Fruit fly (Drosophila melanogaster) whole organism, prepupa: ENCODE measurements around the gene Rad60.

Source experiments
- Blimp-1 ChIP-seq: fragments of 200-800 bp; sonication (Bioruptor generic); optimal IDR thresholded peaks from 3 replicates; lab custom pipeline; 2017; ENCODE audit warnings: missing biosample characterization, missing genetic modification characterization, mild to moderate bottlenecking, moderate library complexity, missing genetic modification reagents
- CG10669 ChIP-seq: fragments of 200-800 bp; sonication (Bioruptor generic); optimal IDR thresholded peaks from 3 replicates; lab custom pipeline; 2018; ENCODE audit warnings: missing biosample characterization, mild to moderate bottlenecking, missing genetic modification characterization, moderate library complexity
- CG3032 ChIP-seq: fragments of 200-800 bp; optimal IDR thresholded peaks from 2 replicates; lab custom pipeline; 2019; ENCODE audit warnings: missing biosample characterization, mild to moderate bottlenecking, missing genetic modification characterization, moderate library complexity
- CG31627 ChIP-seq: fragments of 200-800 bp; sonication (Bioruptor generic); optimal IDR thresholded peaks from 3 replicates; lab custom pipeline; 2016; ENCODE audit warnings: missing biosample characterization, missing genetic modification characterization
- CG32006 ChIP-seq: fragments of 200-800 bp; sonication (Bioruptor generic); optimal IDR thresholded peaks from 3 replicates; lab custom pipeline; 2017; ENCODE audit warnings: missing biosample characterization, mild to moderate bottlenecking, missing genetic modification characterization
- CG34406 ChIP-seq: fragments of 200-800 bp; sonication (Bioruptor generic); optimal IDR thresholded peaks from 3 replicates; lab custom pipeline; 2016; ENCODE audit warnings: missing biosample characterization, missing genetic modification characterization
- CG4318 ChIP-seq: fragments of 200-800 bp; sonication (Bioruptor generic); optimal IDR thresholded peaks from 3 replicates; lab custom pipeline; 2017; ENCODE audit warnings: missing biosample characterization, mild to moderate bottlenecking, missing genetic modification characterization
- CG6163 ChIP-seq: fragments of 200-800 bp; sonication (Bioruptor generic); IDR thresholded peaks from 3 replicates; pipeline ENCODE4 v1.3.6; 2022; ENCODE audit warnings: missing biosample characterization, missing genetic modification characterization
- CG6792 ChIP-seq: fragments of 200-800 bp; sonication (Bioruptor generic); optimal IDR thresholded peaks from 3 replicates; lab custom pipeline; 2016; ENCODE audit warnings: missing biosample characterization, missing genetic modification characterization
- CG6854 ChIP-seq: fragments of 200-800 bp; sonication (Bioruptor generic); optimal IDR thresholded peaks from 2 replicates; lab custom pipeline; 2017; ENCODE audit warnings: missing biosample characterization, mild to moderate bottlenecking, missing genetic modification characterization
- CG7368 ChIP-seq: fragments of 200-800 bp; sonication (Bioruptor generic); optimal IDR thresholded peaks from 3 replicates; lab custom pipeline; 2016; ENCODE audit warnings: missing biosample characterization, missing genetic modification characterization
- CG8119 ChIP-seq: fragments of 200-800 bp; sonication (Bioruptor generic); IDR thresholded peaks from 3 replicates; pipeline ENCODE4 v1.3.6; 2022; ENCODE audit warnings: missing biosample characterization, missing genetic modification characterization
- CG8319 ChIP-seq: fragments of 200-800 bp; sonication (Bioruptor generic); optimal IDR thresholded peaks from 3 replicates; lab custom pipeline; 2016; ENCODE audit warnings: missing biosample characterization, missing genetic modification characterization
- CG8632 ChIP-seq: fragments of 200-800 bp; sonication (Bioruptor generic); optimal IDR thresholded peaks from 3 replicates; lab custom pipeline; 2016; ENCODE audit warnings: missing biosample characterization, missing genetic modification characterization
- CG9139 ChIP-seq: fragments of 200-800 bp; sonication (Bioruptor generic); optimal IDR thresholded peaks from 3 replicates; lab custom pipeline; 2017; ENCODE audit warnings: missing biosample characterization, mild to moderate bottlenecking, missing genetic modification characterization
- Eip78C ChIP-seq: fragments of 200-800 bp; sonication (Bioruptor generic); peaks from one replicate; lab custom pipeline; 2016; ENCODE audit warnings: missing biosample characterization, missing genetic modification characterization
- Eip93F ChIP-seq: fragments of 200-800 bp; sonication (Bioruptor generic); optimal IDR thresholded peaks from 2 replicates; lab custom pipeline; 2016; ENCODE audit warnings: missing biosample characterization, mild to moderate bottlenecking, missing genetic modification characterization
- Ets21C ChIP-seq: fragments of 200-800 bp; sonication (Bioruptor generic); optimal IDR thresholded peaks from 3 replicates; lab custom pipeline; 2016; ENCODE audit warnings: missing biosample characterization, missing genetic modification characterization
- Ets96B ChIP-seq: fragments of 200-800 bp; optimal IDR thresholded peaks from 2 replicates; lab custom pipeline; 2019; ENCODE audit warnings: missing biosample characterization, mild to moderate bottlenecking, missing genetic modification characterization, moderate library complexity
- Gug ChIP-seq: fragments of 200-800 bp; sonication (Bioruptor generic); IDR thresholded peaks from 2 replicates; pipeline ENCODE4 v1.3.6; 2022; ENCODE audit warnings: missing biosample characterization, missing genetic modification characterization
- Hr38 ChIP-seq: sonication (Bioruptor generic); optimal IDR thresholded peaks from 2 replicates; lab custom pipeline; 2016; ENCODE audit warnings: missing biosample characterization, missing genetic modification characterization
- Hr39 ChIP-seq: fragments of 200-800 bp; sonication (Bioruptor generic); optimal IDR thresholded peaks from 2 replicates; lab custom pipeline; 2016; ENCODE audit warnings: missing biosample characterization, missing genetic modification characterization
- Hr4 ChIP-seq: fragments of 200-800 bp; sonication (Bioruptor generic); optimal IDR thresholded peaks from 3 replicates; lab custom pipeline; 2016; ENCODE audit warnings: missing biosample characterization, missing genetic modification characterization
- OdsH ChIP-seq: fragments of 200-800 bp; sonication (Bioruptor generic); optimal IDR thresholded peaks from 3 replicates; lab custom pipeline; 2016; ENCODE audit warnings: missing biosample characterization, missing genetic modification characterization
- Smox ChIP-seq: fragments of 200-800 bp; sonication (Bioruptor generic); optimal IDR thresholded peaks from 3 replicates; lab custom pipeline; 2016; ENCODE audit warnings: missing biosample characterization, missing genetic modification characterization
- Sox15 ChIP-seq: fragments of 200-800 bp; sonication (Bioruptor generic); optimal IDR thresholded peaks from 3 replicates; lab custom pipeline; 2016; ENCODE audit warnings: missing biosample characterization, missing genetic modification characterization
- achi ChIP-seq: fragments of 200-800 bp; sonication (Bioruptor generic); optimal IDR thresholded peaks from 3 replicates; lab custom pipeline; 2016; ENCODE audit warnings: missing biosample characterization, missing genetic modification characterization
- cyc ChIP-seq: fragments of 200-800 bp; sonication (Bioruptor generic); optimal IDR thresholded peaks from 3 replicates; lab custom pipeline; 2016; ENCODE audit warnings: missing biosample characterization, missing genetic modification characterization
- dac ChIP-seq: fragments of 200-800 bp; sonication (Bioruptor generic); optimal IDR thresholded peaks from 2 replicates; lab custom pipeline; 2017; ENCODE audit warnings: missing biosample characterization, mild to moderate bottlenecking, missing genetic modification characterization
- eg ChIP-seq: fragments of 200-800 bp; sonication (Bioruptor generic); IDR thresholded peaks from 3 replicates; pipeline ENCODE4 v1.3.6; 2022; ENCODE audit warnings: missing biosample characterization, missing genetic modification characterization
- esn ChIP-seq: fragments of 200-800 bp; sonication (Bioruptor generic); optimal IDR thresholded peaks from 2 replicates; lab custom pipeline; 2016; ENCODE audit warnings: missing biosample characterization, mild to moderate bottlenecking, missing genetic modification characterization, moderate library complexity
- fd59A ChIP-seq: fragments of 200-800 bp; sonication (Bioruptor generic); optimal IDR thresholded peaks from 2 replicates; lab custom pipeline; 2017; ENCODE audit warnings: missing biosample characterization, mild to moderate bottlenecking, missing genetic modification characterization, missing genetic modification reagents
- fd85E ChIP-seq: fragments of 200-800 bp; sonication (Bioruptor generic); optimal IDR thresholded peaks from 3 replicates; lab custom pipeline; 2016; ENCODE audit warnings: missing biosample characterization, missing genetic modification characterization
- fkh ChIP-seq: fragments of 200-800 bp; sonication (Bioruptor generic); optimal IDR thresholded peaks from 3 replicates; lab custom pipeline; 2017; ENCODE audit warnings: missing biosample characterization, mild to moderate bottlenecking, missing genetic modification characterization, moderate library complexity
- lz ChIP-seq: fragments of 200-800 bp; sonication (Bioruptor generic); optimal IDR thresholded peaks from 3 replicates; lab custom pipeline; 2016; ENCODE audit warnings: missing biosample characterization, missing genetic modification characterization
- pdm3 ChIP-seq: fragments of 200-800 bp; sonication (Bioruptor generic); optimal IDR thresholded peaks from 3 replicates; lab custom pipeline; 2016; ENCODE audit warnings: missing biosample characterization, missing genetic modification characterization
- salr ChIP-seq, 2 experiments: fragments of 200-800 bp; sonication (Bioruptor generic); optimal IDR thresholded peaks; 3 replicates each; lab custom pipeline; 2016 to 2018; ENCODE audit warnings: missing biosample characterization in 2 of 2, missing genetic modification characterization in 2 of 2, mild to moderate bottlenecking in 1 of 2
- svp ChIP-seq: fragments of 200-800 bp; sonication (Bioruptor generic); peaks from one replicate; lab custom pipeline; 2016; ENCODE audit warnings: missing biosample characterization, missing genetic modification characterization
- topi ChIP-seq: fragments of 200-800 bp; sonication (Bioruptor generic); optimal IDR thresholded peaks from 3 replicates; lab custom pipeline; 2016; ENCODE audit warnings: missing biosample characterization, missing genetic modification characterization

The Rad60 gene

DNA sequence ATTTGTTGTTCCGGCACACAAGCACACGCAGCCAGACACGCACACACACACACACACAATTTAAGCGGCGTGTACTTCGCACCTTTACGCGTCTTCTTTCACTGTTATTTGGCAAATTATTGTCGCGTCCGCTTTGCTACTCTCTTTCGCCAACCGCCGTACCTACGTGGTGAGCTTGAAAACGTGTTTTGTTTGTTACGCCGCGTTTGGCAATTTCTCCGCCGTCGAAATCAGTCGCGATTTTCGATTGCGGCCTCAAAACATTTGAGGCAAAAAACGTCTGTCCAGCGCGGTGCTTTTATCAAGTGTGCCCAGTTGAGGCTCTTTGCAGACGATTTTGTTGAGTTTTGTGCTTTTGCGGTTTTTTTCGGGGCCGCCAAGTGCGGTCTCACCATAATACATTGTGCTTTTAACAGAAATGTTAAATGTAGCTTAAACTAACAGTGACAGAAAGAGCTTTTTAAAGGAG, 29.6 kb downstream of the Rad60 start (continued):
- TF ChIP-seq Blimp-1 (GFP tag; lab: Kevin White, UChicago), result peak; percentile 30
- TF ChIP-seq CG6163, result peak; percentile 56; the same call in 2 of the 3 replicates
- TF ChIP-seq fd85E (GFP tag; lab: Kevin White, UChicago), result peak; percentile 51
- no peak for TF ChIP-seq pdm3 (GFP tag; lab: Kevin White, UChicago)
- peak; percentile 5; the same call in 1 of the 3 replicates for TF ChIP-seq eg (GFP tag; lab: Robert Waterston, UW)
- TF ChIP-seq achi (GFP tag; lab: Kevin White, UChicago), result peak; percentile 7
- peak; percentile 10 for TF ChIP-seq lz (GFP tag; lab: Kevin White, UChicago)
- TF ChIP-seq Eip93F (GFP tag; lab: Kevin White, UChicago), result peak; percentile 73
- TF ChIP-seq CG4318 (GFP tag; lab: Kevin White, UChicago), result no peak
- no peak for TF ChIP-seq Smox
- TF ChIP-seq Eip78C, result peak; percentile 59
- TF ChIP-seq Hr38 (GFP tag; lab: Kevin White, UChicago), result no peak
- no peak for TF ChIP-seq cyc (GFP tag; lab: Kevin White, UChicago)
- no peak for TF ChIP-seq OdsH (GFP tag; lab: Kevin White, UChicago)
- no peak for TF ChIP-seq Gug (GFP tag; lab: Robert Waterston, UW)
- TF ChIP-seq Ets21C (GFP tag; lab: Kevin White, UChicago), result no peak
- peak; percentile 23 for TF ChIP-seq topi (GFP tag; lab: Kevin White, UChicago)
- TF ChIP-seq, all 60 proteins: peak for 27

DNA sequence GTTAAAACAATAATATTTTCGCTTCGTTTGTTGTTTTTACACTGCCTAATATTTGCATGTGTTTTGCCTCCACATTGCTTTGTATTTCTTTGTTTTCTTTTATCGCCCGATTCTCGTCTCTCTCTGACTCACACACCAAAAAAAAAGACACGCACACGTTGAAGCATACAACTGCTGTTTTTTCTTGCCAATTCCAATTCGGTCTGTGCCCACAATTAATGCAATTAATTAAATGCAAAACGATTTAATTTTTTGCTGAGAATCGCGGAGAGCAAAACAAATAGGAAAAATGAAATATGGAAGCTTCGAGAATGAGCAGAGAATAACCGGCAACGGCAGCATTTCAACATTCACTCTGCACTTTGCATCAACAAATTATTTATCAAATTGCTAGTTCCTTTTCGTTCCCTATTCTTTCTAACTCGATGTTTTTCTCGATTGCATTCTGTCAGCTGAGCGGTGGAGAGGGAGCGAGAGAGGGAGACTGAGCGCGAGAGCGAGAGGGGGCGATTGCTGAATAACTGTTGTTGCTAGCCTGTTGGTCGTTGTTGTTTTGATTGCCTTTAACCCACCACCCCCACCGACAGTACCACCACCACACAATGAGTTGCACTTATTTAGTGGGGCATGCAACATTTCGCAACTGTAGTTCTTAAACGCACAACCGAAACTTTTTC, 30.1 kb downstream of the Rad60 start:
- no peak for TF ChIP-seq Hr4 (GFP tag; lab: Kevin White, UChicago)
- no peak for TF ChIP-seq OdsH (GFP tag; lab: Kevin White, UChicago)
- TF ChIP-seq CG34406 (GFP tag; lab: Kevin White, UChicago), result no peak
- no peak for TF ChIP-seq CG8632 (GFP tag; lab: Kevin White, UChicago)
- peak; percentile 12 for TF ChIP-seq Eip78C
- TF ChIP-seq esn (GFP tag; lab: Kevin White, UChicago), result no peak
- TF ChIP-seq CG4318 (GFP tag; lab: Kevin White, UChicago), result no peak
- no peak for TF ChIP-seq svp
- TF ChIP-seq Ets21C (GFP tag; lab: Kevin White, UChicago), result no peak
- no peak for TF ChIP-seq CG6792 (GFP tag; lab: Kevin White, UChicago)
- TF ChIP-seq fd59A (GFP tag; lab: Kevin White, UChicago), result no peak
- peak; percentile 4; the same call in 1 of the 3 replicates for TF ChIP-seq eg (GFP tag; lab: Robert Waterston, UW)
- TF ChIP-seq pdm3 (GFP tag; lab: Kevin White, UChicago), result no peak
- TF ChIP-seq CG3032 (tag; lab: Kevin White, UChicago), result no peak
- no peak for TF ChIP-seq CG31627 (GFP tag; lab: Kevin White, UChicago)
- TF ChIP-seq Hr39 (GFP tag; lab: Kevin White, UChicago), result no peak
- peak; percentile 26 for TF ChIP-seq fkh (GFP tag; lab: Kevin White, UChicago)
- no peak for TF ChIP-seq Ets96B (tag; lab: Kevin White, UChicago)
- TF ChIP-seq CG8319 (GFP tag; lab: Kevin White, UChicago), result no peak
- TF ChIP-seq CG32006 (GFP tag; lab: Kevin White, UChicago), result peak; percentile 16
- TF ChIP-seq Blimp-1 (GFP tag; lab: Kevin White, UChicago), result no peak
- no peak for TF ChIP-seq Sox15 (GFP tag; lab: Kevin White, UChicago)
- no peak for TF ChIP-seq CG9139 (GFP tag; lab: Kevin White, UChicago)
- TF ChIP-seq achi (GFP tag; lab: Kevin White, UChicago), result no peak
- TF ChIP-seq CG6163, result no peak
- TF ChIP-seq CG8119 (GFP tag; lab: Robert Waterston, UW), result no peak; the same call in 2 of the 3 replicates
- TF ChIP-seq Eip93F (GFP tag; lab: Kevin White, UChicago), result no peak
- no peak for TF ChIP-seq salr (GFP tag; optimal IDR thresholded peaks at IDR 0.05; lab: Kevin White, UChicago)
- peak; percentile 23 for TF ChIP-seq Smox
- TF ChIP-seq CG10669, result no peak
- no peak for TF ChIP-seq dac (GFP tag; lab: Kevin White, UChicago)
- TF ChIP-seq CG7368, result no peak
- no peak for TF ChIP-seq CG6854 (GFP tag; lab: Kevin White, UChicago)
- TF ChIP-seq, all 60 proteins: peak for 5
